Worm (Caenorhabditis elegans) whole organism, L2 larva: ENCODE measurements around the gene str-135.

ENCODE experiments used
- ceh-16 ChIP-seq: fragments of 150-350 bp; optimal IDR thresholded peaks from 2 replicates; lab custom pipeline; 2014; ENCODE audit warnings: missing biosample characterization, missing genetic modification characterization
- crh-2 ChIP-seq: sonication (generic microtip); optimal IDR thresholded peaks from 2 replicates; lab custom pipeline; 2017; ENCODE audit warnings: missing biosample characterization, missing genetic modification characterization
- dmd-4 ChIP-seq: sonication (generic microtip); optimal IDR thresholded peaks from 2 replicates; lab custom pipeline; 2017; ENCODE audit warnings: missing biosample characterization, missing genetic modification characterization
- elt-3 ChIP-seq: sonication (generic microtip); optimal IDR thresholded peaks from 2 replicates; lab custom pipeline; 2017; ENCODE audit warnings: missing biosample characterization, missing genetic modification characterization
- fos-1 ChIP-seq: fragments of 150-350 bp; optimal IDR thresholded peaks from 2 replicates; lab custom pipeline; 2014; ENCODE audit warnings: missing biosample characterization, missing genetic modification characterization
- gmeb-1 ChIP-seq: fragments of 150-350 bp; optimal IDR thresholded peaks from 2 replicates; lab custom pipeline; 2014; ENCODE audit warnings: missing biosample characterization, missing genetic modification characterization
- lin-13 ChIP-seq: fragments of 150-350 bp; optimal IDR thresholded peaks from 2 replicates; lab custom pipeline; 2014; ENCODE audit warnings: missing biosample characterization, missing genetic modification reagents, missing genetic modification characterization
- nhr-23 ChIP-seq: fragments of 150-350 bp; optimal IDR thresholded peaks from 2 replicates; lab custom pipeline; 2014; ENCODE audit warnings: missing biosample characterization, missing genetic modification reagents, missing genetic modification characterization
- nhr-237 ChIP-seq: fragments of 150-350 bp; optimal IDR thresholded peaks from 2 replicates; lab custom pipeline; 2014; ENCODE audit warnings: missing biosample characterization, missing genetic modification characterization
- unc-62 ChIP-seq: fragments of 150-350 bp; optimal IDR thresholded peaks from 2 replicates; lab custom pipeline; 2014; ENCODE audit warnings: missing biosample characterization, missing genetic modification reagents, missing genetic modification characterization
- ztf-11 ChIP-seq: sonication (generic microtip); optimal IDR thresholded peaks from 2 replicates; lab custom pipeline; 2017; ENCODE audit warnings: missing biosample characterization, missing genetic modification characterization

DNA sequence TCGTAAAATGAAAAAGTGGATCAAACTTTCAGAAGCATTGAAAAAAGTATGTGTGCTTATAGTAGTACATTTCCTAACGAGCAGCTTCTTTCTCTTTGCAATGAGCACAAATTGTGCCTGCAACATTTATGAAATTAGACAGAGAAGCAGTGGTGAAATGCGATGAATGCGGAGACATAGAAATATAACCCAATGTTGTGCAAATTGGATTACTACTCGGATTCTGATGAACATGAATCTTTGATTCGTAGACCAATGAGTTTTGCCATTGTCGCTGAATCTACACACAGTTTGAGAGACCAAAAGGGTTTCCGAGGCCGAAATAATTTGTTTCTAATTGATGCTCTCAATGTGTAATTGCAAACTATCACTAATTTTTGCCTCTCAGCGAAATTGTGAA lies 26.7 kb downstream of the str-135 start:
- TF ChIP-seq fos-1 (tag; lab: Kevin White, UChicago) (no peak), lin-13 (GFP tag; lab: Kevin White, UChicago) (no peak), nhr-23 (tag; lab: Kevin White, UChicago) (no peak), nhr-237 (tag; lab: Kevin White, UChicago) (no peak), dmd-4 (tag; lab: Kevin White, UChicago) (no peak), crh-2 (tag; lab: Kevin White, UChicago) (no peak), unc-62 (GFP tag; lab: Kevin White, UChicago) (no peak), elt-3 (tag; lab: Kevin White, UChicago) (no peak), ztf-11 (tag; lab: Kevin White, UChicago) (no peak), ceh-16 (tag; lab: Kevin White, UChicago) (no peak), gmeb-1 (tag; lab: Kevin White, UChicago) (no peak)
